Worm (Caenorhabditis elegans) whole organism, L3 larva: ENCODE data around the gene lim-6.

Experiments
- R02D3.7 ChIP-seq: fragments of 150-350 bp; optimal IDR thresholded peaks from 2 replicates; lab custom pipeline; 2014; ENCODE audit warnings: missing biosample characterization, missing genetic modification characterization
- ceh-16 ChIP-seq: sonication (generic microtip); optimal IDR thresholded peaks from 2 replicates; lab custom pipeline; 2017; ENCODE audit warnings: missing biosample characterization, missing genetic modification characterization
- ceh-28 ChIP-seq: fragments of 150-350 bp; optimal IDR thresholded peaks from 2 replicates; lab custom pipeline; 2014; ENCODE audit warnings: missing biosample characterization, missing genetic modification reagents, missing genetic modification characterization
- ceh-82 ChIP-seq: fragments of 150-350 bp; optimal IDR thresholded peaks from 2 replicates; lab custom pipeline; 2014; ENCODE audit warnings: missing biosample characterization, missing genetic modification characterization
- ceh-9 ChIP-seq: sonication (generic microtip); optimal IDR thresholded peaks from 2 replicates; lab custom pipeline; 2018; ENCODE audit warnings: missing biosample characterization, missing genetic modification characterization
- daf-12 ChIP-seq: fragments of 150-350 bp; optimal IDR thresholded peaks from 2 replicates; lab custom pipeline; 2014; ENCODE audit warnings: missing biosample characterization, missing genetic modification reagents, missing genetic modification characterization
- egl-27 ChIP-seq: sonication (generic microtip); optimal IDR thresholded peaks from 4 replicates; lab custom pipeline; 2017; ENCODE audit warnings: missing biosample characterization, missing genetic modification reagents, missing genetic modification characterization
- egl-5 ChIP-seq: fragments of 150-350 bp; optimal IDR thresholded peaks from 2 replicates; lab custom pipeline; 2017; ENCODE audit warnings: missing biosample characterization, missing genetic modification reagents, missing genetic modification characterization, inconsistent platforms
- elt-1 ChIP-seq: fragments of 150-350 bp; optimal IDR thresholded peaks from 2 replicates; lab custom pipeline; 2014; ENCODE audit warnings: missing biosample characterization, missing genetic modification characterization
- elt-2 ChIP-seq: sonication (generic microtip); optimal IDR thresholded peaks from 2 replicates; lab custom pipeline; 2016; ENCODE audit warnings: missing genetic modification reagents, mild to moderate bottlenecking, missing genetic modification characterization, missing compliant biosample characterization
- elt-3 ChIP-seq, 3 experiments: fragments of 150-350 bp in 1 of 3; sonication (generic microtip) in 2 of 3; optimal IDR thresholded peaks; 2 replicates in 2 of 3; 4 replicates in 1 of 3; lab custom pipeline; 2014 to 2017; ENCODE audit warnings: missing biosample characterization in 3 of 3, missing genetic modification characterization in 3 of 3
- eor-1 ChIP-seq, 2 experiments: fragments of 150-350 bp; optimal IDR thresholded peaks; 2 replicates each; lab custom pipeline; 2014 to 2018; ENCODE audit warnings: missing biosample characterization in 2 of 2, missing genetic modification characterization in 2 of 2
- fkh-10 ChIP-seq: sonication (generic microtip); optimal IDR thresholded peaks from 2 replicates; lab custom pipeline; 2017; ENCODE audit warnings: missing biosample characterization, missing genetic modification reagents, missing genetic modification characterization
- fos-1 ChIP-seq: fragments of 150-350 bp; optimal IDR thresholded peaks from 2 replicates; lab custom pipeline; 2014; ENCODE audit warnings: missing biosample characterization, missing genetic modification characterization
- hmg-11 ChIP-seq: sonication (generic microtip); optimal IDR thresholded peaks from 2 replicates; lab custom pipeline; 2016; ENCODE audit warnings: missing genetic modification characterization, missing compliant biosample characterization
- jun-1 ChIP-seq: fragments of 150-350 bp; optimal IDR thresholded peaks from 2 replicates; lab custom pipeline; 2014; ENCODE audit warnings: missing biosample characterization, missing genetic modification reagents, missing genetic modification characterization
- lin-15B ChIP-seq: fragments of 150-350 bp; optimal IDR thresholded peaks from 2 replicates; lab custom pipeline; 2014; ENCODE audit warnings: missing biosample characterization, missing genetic modification characterization
- lin-39 ChIP-seq: fragments of 150-350 bp; optimal IDR thresholded peaks from 2 replicates; lab custom pipeline; 2018; ENCODE audit warnings: missing biosample characterization, missing genetic modification reagents, missing genetic modification characterization
- mdl-1 ChIP-seq: fragments of 150-350 bp; optimal IDR thresholded peaks from 2 replicates; lab custom pipeline; 2014; ENCODE audit warnings: missing biosample characterization, missing genetic modification characterization
- mml-1 ChIP-seq: fragments of 150-350 bp; sonication (generic microtip); optimal IDR thresholded peaks from 3 replicates; lab custom pipeline; 2014; ENCODE audit warnings: missing biosample characterization, missing genetic modification characterization
- nfya-1 ChIP-seq: sonication (generic microtip); optimal IDR thresholded peaks from 2 replicates; lab custom pipeline; 2017; ENCODE audit warnings: missing genetic modification characterization, mild to moderate bottlenecking, missing compliant biosample characterization, antibody characterized with exemption, moderate library complexity; ENCODE audit not compliant: insufficient read depth
- nhr-11 ChIP-seq: fragments of 150-350 bp; optimal IDR thresholded peaks from 2 replicates; lab custom pipeline; 2014; ENCODE audit warnings: missing biosample characterization, missing genetic modification characterization
- nhr-12 ChIP-seq: fragments of 150-350 bp; optimal IDR thresholded peaks from 2 replicates; lab custom pipeline; 2014; ENCODE audit warnings: missing biosample characterization, missing genetic modification characterization
- nhr-23 ChIP-seq: fragments of 150-350 bp; optimal IDR thresholded peaks from 2 replicates; lab custom pipeline; 2014; ENCODE audit warnings: missing biosample characterization, missing genetic modification reagents, missing genetic modification characterization
- nhr-237 ChIP-seq: fragments of 150-350 bp; optimal IDR thresholded peaks from 2 replicates; lab custom pipeline; 2014; ENCODE audit warnings: missing biosample characterization, missing genetic modification characterization
- nhr-25 ChIP-seq: sonication (generic microtip); optimal IDR thresholded peaks from 2 replicates; lab custom pipeline; 2017; ENCODE audit warnings: missing biosample characterization, missing genetic modification characterization
- nhr-28 ChIP-seq: fragments of 150-350 bp; optimal IDR thresholded peaks from 2 replicates; lab custom pipeline; 2014; ENCODE audit warnings: missing biosample characterization, missing genetic modification characterization
- nhr-43 ChIP-seq: sonication (generic microtip); optimal IDR thresholded peaks from 2 replicates; lab custom pipeline; 2016; ENCODE audit warnings: mild to moderate bottlenecking, missing genetic modification characterization, missing compliant biosample characterization; ENCODE audit not compliant: poor library complexity, severe bottlenecking
- nhr-67 ChIP-seq: fragments of 150-350 bp; optimal IDR thresholded peaks from 2 replicates; lab custom pipeline; 2014; ENCODE audit warnings: missing biosample characterization, missing genetic modification characterization
- nhr-76 ChIP-seq: fragments of 150-350 bp; sonication (generic microtip); optimal IDR thresholded peaks from 5 replicates; lab custom pipeline; 2014; ENCODE audit warnings: missing biosample characterization, missing genetic modification characterization
- nhr-77 ChIP-seq: fragments of 150-350 bp; optimal IDR thresholded peaks from 2 replicates; lab custom pipeline; 2014; ENCODE audit warnings: missing biosample characterization, missing genetic modification characterization
- pha-4 ChIP-seq: fragments of 150-350 bp; optimal IDR thresholded peaks from 2 replicates; lab custom pipeline; 2014; ENCODE audit warnings: missing biosample characterization, missing genetic modification reagents, missing genetic modification characterization
- pqm-1 ChIP-seq: fragments of 150-350 bp; optimal IDR thresholded peaks from 2 replicates; lab custom pipeline; 2017; ENCODE audit warnings: missing biosample characterization, missing genetic modification characterization, inconsistent platforms
- sea-2 ChIP-seq: fragments of 150-350 bp; sonication (generic microtip); optimal IDR thresholded peaks from 4 replicates; lab custom pipeline; 2014; ENCODE audit warnings: missing biosample characterization, missing genetic modification reagents, missing genetic modification characterization
- skn-1 ChIP-seq: fragments of 150-350 bp; optimal IDR thresholded peaks from 2 replicates; lab custom pipeline; 2014; ENCODE audit warnings: missing biosample characterization, missing genetic modification characterization
- snpc-4 ChIP-seq: fragments of 150-350 bp; optimal IDR thresholded peaks from 2 replicates; lab custom pipeline; 2014; ENCODE audit warnings: missing biosample characterization, missing genetic modification characterization
- tbx-2 ChIP-seq: sonication (generic microtip); optimal IDR thresholded peaks from 2 replicates; lab custom pipeline; 2016; ENCODE audit warnings: mild to moderate bottlenecking, missing genetic modification characterization, missing compliant biosample characterization
- unc-39 ChIP-seq: sonication (generic microtip); optimal IDR thresholded peaks from 4 replicates; lab custom pipeline; 2017; ENCODE audit warnings: missing biosample characterization, missing genetic modification characterization
- unc-62 ChIP-seq: fragments of 150-350 bp; sonication (generic microtip); optimal IDR thresholded peaks from 4 replicates; lab custom pipeline; 2014; ENCODE audit warnings: missing biosample characterization, missing genetic modification reagents, missing genetic modification characterization
- zag-1 ChIP-seq: fragments of 150-350 bp; optimal IDR thresholded peaks from 2 replicates; lab custom pipeline; 2014; ENCODE audit warnings: missing biosample characterization, missing genetic modification characterization
- ztf-11 ChIP-seq: fragments of 150-350 bp; optimal IDR thresholded peaks from 2 replicates; lab custom pipeline; 2014; ENCODE audit warnings: missing biosample characterization, missing genetic modification characterization
- ztf-4 ChIP-seq: fragments of 150-350 bp; optimal IDR thresholded peaks from 2 replicates; lab custom pipeline; 2014; ENCODE audit warnings: missing biosample characterization, missing genetic modification characterization

The lim-6 gene

ce11 chrX:1035039-1035598, 37.1 kb upstream of the lim-6 start, which contains the start of the genes stau-1 and sec-22:
stau-1 (minus strand) TSS chrX:1035286.
sec-22 (plus strand) TSS chrX:1035548.
- TF ChIP-seq ceh-82 (tag; lab: Kevin White, UChicago) (no peak), snpc-4 (tag; lab: Kevin White, UChicago) (peak; percentile 51), nhr-77 (tag; lab: Kevin White, UChicago) (no peak), nhr-12 (no peak), nhr-11 (tag; lab: Kevin White, UChicago) (no peak), sea-2 (GFP tag; lab: Kevin White, UChicago) (no peak), eor-1 (tag; optimal IDR thresholded peaks at IDR 0.05; lab: Kevin White, UChicago) (no peak), ceh-9 (tag; lab: Kevin White, UChicago) (no peak), daf-12 (no peak), zag-1 (tag; lab: Kevin White, UChicago) (no peak), skn-1 (tag; lab: Kevin White, UChicago) (no peak), lin-15B (tag; lab: Kevin White, UChicago) (peak; percentile 58), ceh-28 (tag; lab: Kevin White, UChicago) (peak; percentile 53), nhr-23 (no peak), ztf-11 (tag; lab: Kevin White, UChicago) (no peak), hmg-11 (peak; percentile 64), lin-39 (tag; lab: Kevin White, UChicago) (peak; percentile 60), nfya-1 (peak; percentile 66), ztf-4 (tag; lab: Kevin White, UChicago) (no peak), elt-2 (tag; lab: Kevin White, UChicago) (peak; percentile 20), nhr-237 (no peak), unc-39 (tag; lab: Kevin White, UChicago) (no peak), nhr-28 (tag; lab: Kevin White, UChicago) (no peak), jun-1 (tag; lab: Kevin White, UChicago) (no peak), pha-4 (tag; lab: Kevin White, UChicago) (peak; percentile 50), nhr-76 (tag; lab: Kevin White, UChicago) (no peak), unc-62 (GFP tag; lab: Kevin White, UChicago) (no peak), tbx-2 (tag; lab: Kevin White, UChicago) (no peak), pqm-1 (tag; lab: Kevin White, UChicago) (no peak)

DNA sequence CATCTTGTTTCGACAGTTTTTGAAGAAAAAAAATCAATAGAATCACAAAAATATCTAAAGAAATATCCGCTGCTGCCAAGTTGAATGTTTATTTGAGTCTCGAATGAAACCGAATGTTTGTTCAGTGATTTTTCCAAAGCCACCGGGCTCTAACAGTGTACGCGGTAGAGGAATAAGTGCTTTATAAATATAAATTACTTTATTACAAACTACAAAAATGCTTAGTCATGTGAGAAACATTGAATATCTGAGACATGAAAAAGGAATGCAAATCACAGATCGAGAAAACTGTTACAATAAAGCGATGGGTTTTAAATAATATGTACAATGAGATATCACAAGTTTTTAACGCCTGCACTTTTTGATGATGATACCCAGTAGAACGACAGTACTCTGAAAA, 33.9 kb upstream of the lim-6 start, which contains the start of gene F55A4.7:
TSS of gene F55A4.7 (minus strand) at position 101 of the 400 bp plus-strand sequence.
- TF ChIP-seq fos-1 (tag; lab: Kevin White, UChicago) (no peak), fkh-10 (no peak), ceh-9 (tag; lab: Kevin White, UChicago) (no peak), egl-5 (tag; lab: Kevin White, UChicago) (no peak), jun-1 (tag; lab: Kevin White, UChicago) (no peak), nhr-12 (no peak), eor-1 (tag; optimal IDR thresholded peaks at IDR 0.05; lab: Kevin White, UChicago) (no peak), elt-3 (tag; optimal IDR thresholded peaks at IDR 0.05; lab: Kevin White, UChicago) (no peak), ztf-11 (tag; lab: Kevin White, UChicago) (no peak), lin-39 (tag; lab: Kevin White, UChicago) (no peak), nhr-76 (tag; lab: Kevin White, UChicago) (no peak), elt-1 (tag; lab: Kevin White, UChicago) (no peak), elt-2 (tag; lab: Kevin White, UChicago) (no peak), pha-4 (tag; lab: Kevin White, UChicago) (no peak), ceh-16 (no peak), lin-15B (tag; lab: Kevin White, UChicago) (no peak), mdl-1 (tag; lab: Kevin White, UChicago) (no peak), R02D3.7 (tag; lab: Kevin White, UChicago) (no peak), mml-1 (tag; lab: Kevin White, UChicago) (no peak)

DNA sequence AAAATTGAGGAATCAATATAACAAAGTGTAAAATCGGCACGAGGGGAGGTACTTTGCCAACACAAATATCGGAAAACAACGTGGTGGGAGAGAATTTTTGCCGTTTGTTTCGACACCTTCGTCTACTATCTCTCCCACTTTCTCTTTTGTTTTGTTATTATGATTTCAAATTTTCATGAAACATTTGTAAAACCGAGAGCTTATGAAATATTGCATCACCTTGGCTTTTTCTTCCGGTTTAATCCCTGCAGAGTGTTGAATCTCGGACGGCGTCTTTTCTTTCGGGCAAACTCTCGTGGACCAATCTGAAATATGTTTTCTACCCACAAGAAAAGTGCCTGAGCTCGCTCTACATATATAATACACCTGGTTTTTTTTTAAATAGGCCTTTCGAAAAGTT, 27.9 kb upstream of the lim-6 start:
- TF ChIP-seq unc-62 (GFP tag; lab: Kevin White, UChicago), result no peak
- no peak for TF ChIP-seq nhr-237
- no peak for TF ChIP-seq hmg-11
- TF ChIP-seq R02D3.7 (tag; lab: Kevin White, UChicago), result no peak
- no peak for TF ChIP-seq elt-3 (tag; optimal IDR thresholded peaks at IDR 0.05; lab: Kevin White, UChicago)
- no peak for TF ChIP-seq nhr-43
- no peak for TF ChIP-seq lin-39 (tag; lab: Kevin White, UChicago)
- no peak for TF ChIP-seq nfya-1
- no peak for TF ChIP-seq egl-5 (tag; lab: Kevin White, UChicago)
- no peak for TF ChIP-seq lin-15B (tag; lab: Kevin White, UChicago)
- TF ChIP-seq snpc-4 (tag; lab: Kevin White, UChicago), result no peak
- no peak for TF ChIP-seq pha-4 (tag; lab: Kevin White, UChicago)
- TF ChIP-seq ztf-11 (tag; lab: Kevin White, UChicago), result no peak
- no peak for TF ChIP-seq daf-12
- TF ChIP-seq nhr-25 (tag; lab: Kevin White, UChicago), result no peak
- TF ChIP-seq nhr-67 (tag; lab: Kevin White, UChicago), result no peak
- TF ChIP-seq egl-27 (tag; lab: Kevin White, UChicago), result no peak
